Worm (Caenorhabditis elegans) whole organism, young adult: ENCODE measurements around the gene tbx-9.

Experiments
- B0019.2 ChIP-seq: fragments of 200-800 bp; sonication (Bioruptor generic); conservative IDR thresholded peaks from 2 replicates; pipeline ENCODE4 v1.3.6; 2022; ENCODE audit warnings: missing genetic modification reagents, missing genetic modification characterization, missing compliant biosample characterization
- D2030.7 ChIP-seq: fragments of 200-800 bp; sonication (Bioruptor generic); IDR thresholded peaks from 2 replicates; pipeline ENCODE4 v1.3.6; 2022; ENCODE audit warnings: missing genetic modification reagents, missing genetic modification characterization, missing compliant biosample characterization
- F10E7.11 ChIP-seq: sonication (generic microtip); optimal IDR thresholded peaks from 2 replicates; lab custom pipeline; 2017; ENCODE audit warnings: mild to moderate bottlenecking, missing genetic modification characterization, moderate library complexity, missing compliant biosample characterization
- F23B12.7 ChIP-seq: sonication (generic microtip); optimal IDR thresholded peaks from 2 replicates; lab custom pipeline; 2017; ENCODE audit warnings: missing genetic modification characterization, mild to moderate bottlenecking, missing compliant biosample characterization, antibody characterized with exemption, moderate library complexity; ENCODE audit not compliant: insufficient read depth
- F33H1.4 ChIP-seq: fragments of 200-800 bp; sonication (Bioruptor generic); IDR thresholded peaks from 2 replicates; pipeline ENCODE4 v1.3.6; 2022; ENCODE audit warnings: missing genetic modification reagents, missing genetic modification characterization, missing compliant biosample characterization
- T26A5.8 ChIP-seq: sonication (generic microtip); optimal IDR thresholded peaks from 2 replicates; lab custom pipeline; 2016; ENCODE audit warnings: missing genetic modification characterization, missing compliant biosample characterization
- Y95B8A.8 ChIP-seq: fragments of 200-800 bp; sonication (Bioruptor generic); IDR thresholded peaks from 2 replicates; pipeline ENCODE4 v1.3.6; 2022; ENCODE audit warnings: missing genetic modification reagents, missing genetic modification characterization, missing compliant biosample characterization
- attf-6 ChIP-seq: fragments of 200-800 bp; sonication (Bioruptor generic); IDR thresholded peaks from 2 replicates; pipeline ENCODE4 v1.3.6; 2022; ENCODE audit warnings: missing genetic modification reagents, missing genetic modification characterization, missing compliant biosample characterization
- ceh-91 ChIP-seq: fragments of 200-800 bp; sonication (Bioruptor generic); IDR thresholded peaks from 2 replicates; pipeline ENCODE4 v1.3.6; 2022; ENCODE audit warnings: missing genetic modification reagents, missing genetic modification characterization, missing compliant biosample characterization
- chd-7 ChIP-seq: sonication (generic microtip); optimal IDR thresholded peaks from 2 replicates; lab custom pipeline; 2016; ENCODE audit warnings: mild to moderate bottlenecking, missing genetic modification characterization, moderate library complexity, missing compliant biosample characterization
- dox-1 ChIP-seq: fragments of 200-800 bp; sonication (Bioruptor generic); IDR thresholded peaks from 2 replicates; pipeline ENCODE4 v1.3.6; 2022; ENCODE audit warnings: missing genetic modification reagents, missing genetic modification characterization, missing compliant biosample characterization
- dpl-1 ChIP-seq: fragments of 150-350 bp; optimal IDR thresholded peaks from 2 replicates; lab custom pipeline; 2014; ENCODE audit warnings: missing biosample characterization, missing genetic modification reagents, missing genetic modification characterization
- efl-1 ChIP-seq: fragments of 150-350 bp; optimal IDR thresholded peaks from 2 replicates; lab custom pipeline; 2014; ENCODE audit warnings: missing biosample characterization, missing genetic modification reagents, missing genetic modification characterization
- him-1 ChIP-seq: sonication (generic microtip); optimal IDR thresholded peaks from 2 replicates; lab custom pipeline; 2016; ENCODE audit warnings: missing genotype, missing genetic modification reagents, missing genetic modification characterization, missing compliant biosample characterization
- hlh-26 ChIP-seq: fragments of 200-800 bp; sonication (Bioruptor generic); conservative IDR thresholded peaks from 2 replicates; pipeline ENCODE4 v1.3.6; 2022; ENCODE audit warnings: missing genetic modification reagents, missing genetic modification characterization, missing compliant biosample characterization
- hsf-1 ChIP-seq: fragments of 200-800 bp; sonication (Bioruptor generic); IDR thresholded peaks from 2 replicates; pipeline ENCODE4 v1.3.6; 2022; ENCODE audit warnings: missing genetic modification reagents, missing genetic modification characterization, missing compliant biosample characterization
- let-607 ChIP-seq, 2 experiments: fragments of 200-800 bp in 1 of 2; sonication (Bioruptor generic) in 1 of 2; sonication (generic microtip) in 1 of 2; optimal IDR thresholded peaks; 2 replicates each; lab custom pipeline; 2016 to 2018; ENCODE audit warnings: mild to moderate bottlenecking in 2 of 2, missing compliant biosample characterization in 2 of 2, missing genetic modification characterization in 2 of 2, moderate library complexity in 2 of 2, missing genotype in 1 of 2
- lin-40 ChIP-seq: sonication (generic microtip); optimal IDR thresholded peaks from 2 replicates; lab custom pipeline; 2016; ENCODE audit warnings: missing genetic modification characterization, mild to moderate bottlenecking, missing compliant biosample characterization, missing genotype, missing genetic modification reagents
- lin-54 ChIP-seq: fragments of 200-800 bp; sonication (Bioruptor generic); optimal IDR thresholded peaks from 2 replicates; lab custom pipeline; 2018; ENCODE audit warnings: mild to moderate bottlenecking, missing genetic modification characterization, missing compliant biosample characterization
- lsl-1 ChIP-seq: fragments of 200-800 bp; sonication (Bioruptor generic); optimal IDR thresholded peaks from 2 replicates; lab custom pipeline; 2018; ENCODE audit warnings: mild to moderate bottlenecking, missing genetic modification characterization, moderate library complexity, missing compliant biosample characterization
- lsy-27 ChIP-seq: sonication (generic microtip); optimal IDR thresholded peaks from 2 replicates; lab custom pipeline; 2017; ENCODE audit warnings: missing genetic modification characterization, mild to moderate bottlenecking, missing compliant biosample characterization, antibody characterized with exemption, missing genotype, borderline replicate concordance; ENCODE audit not compliant: insufficient read depth
- madf-10 ChIP-seq: sonication (generic microtip); optimal IDR thresholded peaks from 2 replicates; lab custom pipeline; 2016; ENCODE audit warnings: mild to moderate bottlenecking, missing genetic modification characterization, missing compliant biosample characterization
- madf-6 ChIP-seq: fragments of 200-800 bp; sonication (Bioruptor generic); IDR thresholded peaks from 2 replicates; pipeline ENCODE4 v1.3.6; 2022; ENCODE audit warnings: missing genetic modification reagents, missing genetic modification characterization, missing compliant biosample characterization
- madf-8 ChIP-seq: fragments of 200-800 bp; sonication (Bioruptor generic); conservative IDR thresholded peaks from 2 replicates; pipeline ENCODE4 v1.3.6; 2022; ENCODE audit warnings: missing genetic modification reagents, missing genetic modification characterization, missing compliant biosample characterization
- mcd-1 ChIP-seq: fragments of 200-800 bp; sonication (Bioruptor generic); IDR thresholded peaks from 2 replicates; pipeline ENCODE4 v1.3.6; 2022; ENCODE audit warnings: missing genetic modification reagents, missing genetic modification characterization, missing compliant biosample characterization
- mel-28 ChIP-seq: sonication (generic microtip); optimal IDR thresholded peaks from 2 replicates; lab custom pipeline; 2016; ENCODE audit warnings: borderline replicate concordance, mild to moderate bottlenecking, missing genetic modification characterization, missing compliant biosample characterization
- nfya-1 ChIP-seq: sonication (generic microtip); optimal IDR thresholded peaks from 2 replicates; lab custom pipeline; 2017; ENCODE audit warnings: antibody characterized with exemption, missing compliant biosample characterization, missing genetic modification characterization, borderline replicate concordance; ENCODE audit not compliant: insufficient read depth
- nhr-179 ChIP-seq: sonication (generic microtip); optimal IDR thresholded peaks from 2 replicates; lab custom pipeline; 2016; ENCODE audit warnings: mild to moderate bottlenecking, missing genetic modification characterization, missing compliant biosample characterization
- pbrm-1 ChIP-seq: fragments of 200-800 bp; sonication (Bioruptor generic); IDR thresholded peaks from 2 replicates; pipeline ENCODE4 v1.3.6; 2022; ENCODE audit warnings: missing genetic modification reagents, missing genetic modification characterization, missing compliant biosample characterization
- snpc-1.1 ChIP-seq: sonication (generic microtip); optimal IDR thresholded peaks from 2 replicates; lab custom pipeline; 2017; ENCODE audit warnings: missing genetic modification characterization, mild to moderate bottlenecking, missing compliant biosample characterization, antibody characterized with exemption, moderate library complexity, missing genotype, missing genetic modification reagents; ENCODE audit not compliant: insufficient read depth
- snpc-4 ChIP-seq, 5 experiments: fragments of 150-350 bp in 1 of 5; sonication (generic microtip) in 4 of 5; optimal IDR thresholded peaks; 2 replicates each; lab custom pipeline; 2014 to 2018; ENCODE audit warnings: missing genetic modification characterization in 5 of 5, missing biosample characterization in 3 of 5, antibody characterized with exemption in 2 of 5, mild to moderate bottlenecking in 2 of 5, missing compliant biosample characterization in 2 of 5, missing genotype in 2 of 5, moderate library complexity in 2 of 5, missing genetic modification reagents in 1 of 5
- somi-1 ChIP-seq: fragments of 200-800 bp; sonication (Bioruptor generic); optimal IDR thresholded peaks from 2 replicates; lab custom pipeline; 2018; ENCODE audit warnings: mild to moderate bottlenecking, missing genetic modification characterization, missing compliant biosample characterization
- sptf-2 ChIP-seq: fragments of 200-800 bp; sonication (Bioruptor generic); optimal IDR thresholded peaks from 2 replicates; lab custom pipeline; 2018; ENCODE audit warnings: mild to moderate bottlenecking, missing genetic modification characterization, missing compliant biosample characterization
- tlf-1 ChIP-seq: fragments of 200-800 bp; sonication (Bioruptor generic); optimal IDR thresholded peaks from 2 replicates; lab custom pipeline; 2018; ENCODE audit warnings: mild to moderate bottlenecking, missing genetic modification characterization, missing compliant biosample characterization
- unc-130 ChIP-seq: sonication (generic microtip); optimal IDR thresholded peaks from 2 replicates; lab custom pipeline; 2016; ENCODE audit warnings: missing genetic modification reagents, missing genetic modification characterization, missing compliant biosample characterization
- unc-62 ChIP-seq: fragments of 150-350 bp; optimal IDR thresholded peaks from 2 replicates; lab custom pipeline; 2014; ENCODE audit warnings: missing biosample characterization, missing genetic modification reagents, missing genetic modification characterization
- xnd-1 ChIP-seq: sonication (generic microtip); optimal IDR thresholded peaks from 2 replicates; lab custom pipeline; 2016; ENCODE audit warnings: missing genotype, missing genetic modification reagents, missing genetic modification characterization, missing compliant biosample characterization
- zfh-2 ChIP-seq: fragments of 200-800 bp; sonication (Bioruptor generic); conservative IDR thresholded peaks from 2 replicates; pipeline ENCODE4 v1.3.6; 2022; ENCODE audit warnings: missing genetic modification reagents, missing genetic modification characterization, missing compliant biosample characterization
- ztf-22 ChIP-seq: fragments of 200-800 bp; sonication (Bioruptor generic); optimal IDR thresholded peaks from 2 replicates; lab custom pipeline; 2018; ENCODE audit warnings: mild to moderate bottlenecking, missing genetic modification characterization, moderate library complexity, missing compliant biosample characterization
- ztf-3 ChIP-seq: fragments of 200-800 bp; sonication (Bioruptor generic); optimal IDR thresholded peaks from 2 replicates; lab custom pipeline; 2018; ENCODE audit warnings: mild to moderate bottlenecking, missing genetic modification characterization, missing compliant biosample characterization

Gene tbx-9

DNA sequence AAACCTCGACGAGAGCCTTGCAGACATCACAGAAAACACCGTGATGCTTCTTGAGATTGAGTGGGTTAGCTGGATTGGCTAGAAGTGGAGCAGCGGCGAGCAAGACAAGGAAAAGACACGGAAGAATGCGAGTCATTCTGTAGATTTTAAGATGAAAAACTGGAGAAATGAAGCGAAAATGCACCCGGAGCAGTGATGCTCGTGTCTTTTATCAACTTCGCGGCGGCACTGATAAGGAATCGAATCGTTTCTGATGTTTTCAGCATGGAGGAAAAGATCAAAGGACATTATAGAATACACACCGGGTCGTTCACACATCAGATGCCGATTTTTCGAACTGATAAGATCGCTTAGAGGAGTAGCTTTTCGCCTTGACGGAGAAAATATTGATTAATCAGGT lies 13.7 kb upstream of the tbx-9 start, which contains the start of gene spp-1 (continued):
- TF ChIP-seq F10E7.11 (no peak), madf-6 (GFP tag; lab: Robert Waterston, UW) (peak; percentile 9; the same call in 1 of the 2 replicates), ztf-3 (no peak), attf-6 (no peak), somi-1 (GFP tag; lab: Kevin White, UChicago) (no peak), lin-40 (tag; lab: Kevin White, UChicago) (no peak), snpc-4 (GFP tag; optimal IDR thresholded peaks at IDR 0.05; lab: Kevin White, UChicago) (no peak), snpc-4 (tag; optimal IDR thresholded peaks at IDR 0.05; lab: Kevin White, UChicago) (no peak), lsy-27 (tag; lab: Kevin White, UChicago) (no peak), him-1 (tag; lab: Kevin White, UChicago) (peak; percentile 7), snpc-1.1 (tag; lab: Kevin White, UChicago) (no peak), unc-130 (GFP tag; lab: Kevin White, UChicago) (no peak), chd-7 (no peak), hlh-26 (GFP tag; lab: Robert Waterston, UW) (no peak), mcd-1 (GFP tag; lab: Robert Waterston, UW) (no peak)

ce11 chrIII:10354591-10354990 lies 12.9 kb upstream of the tbx-9 start:
- no peak for TF ChIP-seq unc-62 (GFP tag; lab: Kevin White, UChicago)
- TF ChIP-seq mel-28 (tag; lab: Kevin White, UChicago), result no peak
- no peak for TF ChIP-seq D2030.7 (GFP tag; lab: Robert Waterston, UW)
- peak; percentile 29 for TF ChIP-seq tlf-1 (GFP tag; lab: Kevin White, UChicago)
- TF ChIP-seq madf-10 (tag; lab: Kevin White, UChicago), result peak; percentile 10
- TF ChIP-seq, all 124 proteins: peak for 2

DNA sequence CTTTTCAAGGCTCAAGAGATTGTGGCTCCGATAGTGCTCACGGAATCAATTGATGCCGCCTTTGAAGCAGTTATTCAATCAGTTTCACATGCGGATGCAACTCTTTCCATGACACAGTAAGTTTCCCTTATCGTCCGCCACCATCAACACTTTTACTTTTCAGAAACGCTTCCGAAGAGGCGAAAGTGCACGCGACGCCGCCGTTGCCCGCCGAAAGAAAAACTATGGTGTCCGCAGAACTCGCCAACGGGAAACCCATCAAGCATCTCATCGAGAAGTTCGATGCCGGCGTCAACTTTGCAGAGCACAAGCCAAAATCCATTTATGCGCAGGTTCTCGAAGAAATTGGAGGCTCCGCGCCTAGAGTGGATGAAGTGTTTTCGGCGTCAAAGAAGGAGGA lies 11.8 kb upstream of the tbx-9 start:
- TF ChIP-seq zfh-2 (0 out of 2 replicates have a peak, but pooled peaks have one; percentile 54), Y95B8A.8 (no peak), nhr-179 (tag; lab: Kevin White, UChicago) (no peak), let-607 (tag; optimal IDR thresholded peaks at IDR 0.05; lab: Kevin White, UChicago) (no peak)

DNA sequence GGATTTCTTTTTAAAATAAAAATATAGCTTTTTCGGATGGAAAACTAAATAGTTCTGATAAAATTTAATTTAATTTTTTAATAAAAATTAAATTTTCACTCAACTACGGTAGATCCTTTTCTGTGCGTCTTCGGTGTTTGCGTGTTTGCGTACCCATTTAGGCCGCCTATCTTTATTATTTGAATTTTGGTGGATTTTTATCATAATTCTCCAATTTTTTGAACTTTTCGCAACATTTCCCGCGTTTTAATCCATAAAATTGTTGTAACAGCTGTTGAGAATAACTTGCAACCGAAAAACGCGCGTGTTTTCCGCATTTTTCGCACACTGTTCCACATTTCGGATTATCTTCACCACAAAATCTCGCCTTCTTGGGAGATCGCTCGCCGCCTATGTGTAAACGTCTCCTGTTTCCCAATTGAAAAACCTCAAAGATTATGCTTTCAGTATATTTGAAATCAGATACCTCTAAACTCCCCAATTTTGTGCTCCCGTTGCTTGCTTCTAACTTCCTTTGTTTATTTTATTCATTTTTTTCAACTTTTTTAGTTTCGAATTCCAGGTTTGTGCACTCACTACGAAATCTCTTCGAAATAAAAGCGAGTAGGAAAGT lies 10.0 kb upstream of the tbx-9 start, which contains the start of gene T07C4.3:
T07C4.3 (plus strand) TSS at position 563 of the 613 bp plus-strand sequence.
- TF ChIP-seq nhr-179 (tag; lab: Kevin White, UChicago) (no peak), ztf-22 (GFP tag; lab: Kevin White, UChicago) (no peak), tlf-1 (GFP tag; lab: Kevin White, UChicago) (peak; percentile 44), lsl-1 (peak; percentile 83), ceh-91 (peak; percentile 65), nfya-1 (no peak), madf-8 (GFP tag; lab: Robert Waterston, UW) (peak; percentile 59), F33H1.4 (GFP tag; lab: Robert Waterston, UW) (peak; percentile 49; the same call in 1 of the 2 replicates), dox-1 (0 out of 2 replicates have a peak, but pooled peaks have one; percentile 19), xnd-1 (tag; lab: Kevin White, UChicago) (peak; percentile 28), pbrm-1 (GFP tag; lab: Robert Waterston, UW) (no peak), efl-1 (GFP tag; lab: Kevin White, UChicago) (peak; percentile 70), sptf-2 (no peak), zfh-2 (no peak), T26A5.8 (tag; lab: Kevin White, UChicago) (no peak), lin-54 (peak; percentile 33), hsf-1 (GFP tag; lab: Robert Waterston, UW) (0 out of 2 replicates have a peak, but pooled peaks have one; percentile 27), B0019.2 (GFP tag; lab: Robert Waterston, UW) (peak; percentile 63; the same call in 1 of the 2 replicates), D2030.7 (GFP tag; lab: Robert Waterston, UW) (peak; percentile 71), dpl-1 (GFP tag; lab: Kevin White, UChicago) (peak; percentile 32), madf-6 (GFP tag; lab: Robert Waterston, UW) (peak; percentile 79), F23B12.7 (tag; lab: Kevin White, UChicago) (no peak)
